Worm (Caenorhabditis elegans): ENCODE results near the gene C55A6.11.

ce11 chrV:11562643-11563042 lies 42.3 kb downstream of the C55A6.11 start, which contains the start of gene srx-86:
- TF ChIP-seq bed-3 (GFP tag; optimal IDR thresholded peaks at IDR 0.05) (no peak), nhr-12 (tag; optimal IDR thresholded peaks at IDR 0.05) (no peak), nhr-237 (tag; optimal IDR thresholded peaks at IDR 0.05) (no peak)
